Fruit fly (Drosophila melanogaster): Measurements from ENCODE around the gene Osi7.

- TF ChIP-seq D1 (tag; optimal IDR thresholded peaks at IDR 0.05), result no peak
- no peak for TF ChIP-seq Pif1A (GFP tag; optimal IDR thresholded peaks at IDR 0.05)
- no peak for TF ChIP-seq EcR (GFP tag; optimal IDR thresholded peaks at IDR 0.05)
- TF ChIP-seq CG17806 (tag; optimal IDR thresholded peaks at IDR 0.05), result no peak
- TF ChIP-seq gl (tag; optimal IDR thresholded peaks at IDR 0.05), result no peak
- no peak for TF ChIP-seq Pif1B (GFP tag; optimal IDR thresholded peaks at IDR 0.05)
- TF ChIP-seq CG8159 (tag; optimal IDR thresholded peaks at IDR 0.05), result no peak
- no peak for TF ChIP-seq Snoo (tag; optimal IDR thresholded peaks at IDR 0.05)
These were observed 14.9 kb downstream of the Osi7 start, which contains the start of gene Osi10a for dm6 chr3R:6263658-6264057.

All from whole organism, pupa.